Worm (Caenorhabditis elegans) whole organism, early embryonic: Measurements from ENCODE around the gene cyk-7.

Source experiments
- B0310.2 ChIP-seq: sonication (generic microtip); optimal IDR thresholded peaks from 2 replicates; lab custom pipeline; 2016; ENCODE audit warnings: mild to moderate bottlenecking, missing genetic modification characterization, missing compliant biosample characterization
- F13C5.2 ChIP-seq: sonication (generic microtip); optimal IDR thresholded peaks from 2 replicates; lab custom pipeline; 2017; ENCODE audit warnings: mild to moderate bottlenecking, missing genetic modification characterization, inconsistent platforms, missing compliant biosample characterization
- aly-1 ChIP-seq: sonication (generic microtip); optimal IDR thresholded peaks from 2 replicates; lab custom pipeline; 2016; ENCODE audit warnings: missing genetic modification characterization, missing compliant biosample characterization
- ama-1 ChIP-seq: fragments of 150-350 bp; optimal IDR thresholded peaks from 2 replicates; lab custom pipeline; 2014
- ceh-36 ChIP-seq: sonication (generic microtip); optimal IDR thresholded peaks from 2 replicates; lab custom pipeline; 2016; ENCODE audit warnings: missing genetic modification characterization, inconsistent platforms, missing compliant biosample characterization
- ets-7 ChIP-seq: sonication (generic microtip); optimal IDR thresholded peaks from 2 replicates; lab custom pipeline; 2016; ENCODE audit warnings: missing genotype, missing genetic modification characterization, missing compliant biosample characterization
- flt-1 ChIP-seq: fragments of 200-800 bp; sonication (Bioruptor generic); IDR thresholded peaks from 2 replicates; pipeline ENCODE4 v1.3.6; 2022; ENCODE audit warnings: missing genetic modification characterization, missing compliant biosample characterization
- hmg-4 ChIP-seq: fragments of 200-800 bp; sonication (Bioruptor generic); optimal IDR thresholded peaks from 2 replicates; lab custom pipeline; 2018; ENCODE audit warnings: mild to moderate bottlenecking, missing genetic modification characterization, missing compliant biosample characterization
- pes-1 ChIP-seq: fragments of 200-800 bp; sonication (Bioruptor generic); IDR thresholded peaks from 2 replicates; pipeline ENCODE4 v1.3.6; 2022; ENCODE audit warnings: missing genetic modification reagents, missing genetic modification characterization, missing compliant biosample characterization
- tbx-11 ChIP-seq: fragments of 200-800 bp; sonication (Bioruptor generic); IDR thresholded peaks from 2 replicates; pipeline ENCODE4 v1.3.6; 2022; ENCODE audit warnings: missing genetic modification characterization, missing compliant biosample characterization
- tra-4 ChIP-seq: sonication (generic microtip); optimal IDR thresholded peaks from 2 replicates; lab custom pipeline; 2017; ENCODE audit warnings: missing genetic modification characterization, missing compliant biosample characterization

ce11 chrIII:7809033-7809432 lies 13.8 kb upstream of the cyk-7 start:
- TF ChIP-seq ama-1 (lab: Kevin White, UChicago) (no peak), B0310.2 (tag; lab: Kevin White, UChicago) (no peak), hmg-4 (GFP tag; lab: Kevin White, UChicago) (no peak), ets-7 (tag; lab: Kevin White, UChicago) (no peak), ceh-36 (no peak), pes-1 (GFP tag; lab: Robert Waterston, UW) (no peak), aly-1 (no peak), F13C5.2 (tag; lab: Kevin White, UChicago) (no peak), tbx-11 (GFP tag; lab: Robert Waterston, UW) (no peak), tra-4 (tag; lab: Kevin White, UChicago) (no peak), flt-1 (GFP tag; lab: Robert Waterston, UW) (no peak)
